Worm (Caenorhabditis elegans) whole organism, L3 larva: ENCODE data around the gene H12D21.6.

Experiments
- ceh-9 ChIP-seq: sonication (generic microtip); optimal IDR thresholded peaks from 2 replicates; lab custom pipeline; 2018; ENCODE audit warnings: missing biosample characterization, missing genetic modification characterization
- elt-3 ChIP-seq, 3 experiments: fragments of 150-350 bp in 1 of 3; sonication (generic microtip) in 2 of 3; optimal IDR thresholded peaks; 2 replicates in 2 of 3; 4 replicates in 1 of 3; lab custom pipeline; 2014 to 2017; ENCODE audit warnings: missing biosample characterization in 3 of 3, missing genetic modification characterization in 3 of 3
- nhr-237 ChIP-seq: fragments of 150-350 bp; optimal IDR thresholded peaks from 2 replicates; lab custom pipeline; 2014; ENCODE audit warnings: missing biosample characterization, missing genetic modification characterization
- nhr-28 ChIP-seq: fragments of 150-350 bp; optimal IDR thresholded peaks from 2 replicates; lab custom pipeline; 2014; ENCODE audit warnings: missing biosample characterization, missing genetic modification characterization
- nhr-76 ChIP-seq: fragments of 150-350 bp; sonication (generic microtip); optimal IDR thresholded peaks from 5 replicates; lab custom pipeline; 2014; ENCODE audit warnings: missing biosample characterization, missing genetic modification characterization
- nhr-77 ChIP-seq: fragments of 150-350 bp; optimal IDR thresholded peaks from 2 replicates; lab custom pipeline; 2014; ENCODE audit warnings: missing biosample characterization, missing genetic modification characterization
- skn-1 ChIP-seq: fragments of 150-350 bp; optimal IDR thresholded peaks from 2 replicates; lab custom pipeline; 2014; ENCODE audit warnings: missing biosample characterization, missing genetic modification characterization
- zag-1 ChIP-seq: fragments of 150-350 bp; optimal IDR thresholded peaks from 2 replicates; lab custom pipeline; 2014; ENCODE audit warnings: missing biosample characterization, missing genetic modification characterization

DNA sequence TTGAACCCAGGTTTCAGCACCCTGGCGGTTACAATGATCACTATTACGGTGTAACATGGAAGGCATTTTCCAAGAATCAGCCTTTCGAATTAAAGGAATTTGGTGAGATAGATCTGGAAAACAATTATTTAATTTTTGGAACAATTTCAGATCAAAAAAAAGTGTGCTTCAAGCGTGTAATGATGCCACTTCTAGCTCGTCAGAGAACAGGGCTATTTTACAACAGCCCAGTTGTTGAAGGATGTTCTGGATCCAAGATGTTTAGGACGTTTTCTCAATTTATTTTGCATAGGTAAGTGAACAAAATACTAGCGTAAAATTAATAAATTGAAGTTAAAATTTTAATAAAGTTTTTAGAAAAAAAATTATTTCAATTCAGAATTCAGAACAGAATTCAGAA is 3.3 kb upstream of the H12D21.6 start:
- TF ChIP-seq skn-1 (tag; lab: Kevin White, UChicago) (no peak), elt-3 (tag; optimal IDR thresholded peaks at IDR 0.05; lab: Kevin White, UChicago) (no peak), zag-1 (no peak), nhr-28 (no peak), nhr-77 (tag; lab: Kevin White, UChicago) (no peak), ceh-9 (no peak), nhr-76 (no peak), nhr-237 (tag; lab: Kevin White, UChicago) (no peak)
